Worm (Caenorhabditis elegans) whole organism, L3 larva: ENCODE measurements around the gene Y67D8B.5.
A peak's percentile ranks its signal among the peaks of the same experiment; 100 is the strongest.

Experiments used
- elt-2 ChIP-seq: sonication (generic microtip); optimal IDR thresholded peaks from 2 replicates; lab custom pipeline; 2016; ENCODE audit warnings: missing genetic modification reagents, mild to moderate bottlenecking, missing genetic modification characterization, missing compliant biosample characterization
- nfya-1 ChIP-seq: sonication (generic microtip); optimal IDR thresholded peaks from 2 replicates; lab custom pipeline; 2017; ENCODE audit warnings: missing genetic modification characterization, mild to moderate bottlenecking, missing compliant biosample characterization, antibody characterized with exemption, moderate library complexity; ENCODE audit not compliant: insufficient read depth
- pha-4 ChIP-seq: fragments of 150-350 bp; optimal IDR thresholded peaks from 2 replicates; lab custom pipeline; 2014; ENCODE audit warnings: missing biosample characterization, missing genetic modification reagents, missing genetic modification characterization
- snpc-4 ChIP-seq: fragments of 150-350 bp; optimal IDR thresholded peaks from 2 replicates; lab custom pipeline; 2014; ENCODE audit warnings: missing biosample characterization, missing genetic modification characterization
- zag-1 ChIP-seq: fragments of 150-350 bp; optimal IDR thresholded peaks from 2 replicates; lab custom pipeline; 2014; ENCODE audit warnings: missing biosample characterization, missing genetic modification characterization

DNA sequence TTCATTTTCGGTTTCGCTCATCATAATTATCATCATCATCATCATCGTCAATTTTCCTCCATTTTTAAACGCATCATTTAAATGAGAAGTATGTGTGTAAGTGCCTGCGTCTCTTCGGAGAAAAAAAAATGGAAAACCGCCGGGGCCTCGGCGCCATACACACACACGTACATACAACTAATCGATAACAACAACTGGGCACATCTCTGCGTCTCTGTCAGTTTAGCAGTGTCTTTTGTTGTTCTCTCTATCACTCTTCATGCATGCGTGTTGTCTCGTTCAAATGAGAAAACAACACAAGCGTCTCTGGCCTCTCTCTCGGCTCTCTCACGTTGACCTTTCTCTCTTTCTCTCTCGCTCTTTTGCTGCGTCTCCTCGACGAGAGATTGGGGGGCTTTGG lies 41.4 kb upstream of the Y67D8B.5 start:
- no peak for TF ChIP-seq zag-1 (tag; lab: Kevin White, UChicago)
- peak; percentile 74 for TF ChIP-seq elt-2 (tag; lab: Kevin White, UChicago)
- peak; percentile 51 for TF ChIP-seq snpc-4 (tag; lab: Kevin White, UChicago)
- peak; percentile 95 for TF ChIP-seq nfya-1 (tag; lab: Kevin White, UChicago)
- peak; percentile 92 for TF ChIP-seq pha-4 (tag; lab: Kevin White, UChicago)
